Fruit fly (Drosophila melanogaster) whole organism, prepupa: Measurements from ENCODE around the gene CG12507.

Experiments used
- CG3919 ChIP-seq: fragments of 200-800 bp; sonication (Bioruptor generic); optimal IDR thresholded peaks from 3 replicates; lab custom pipeline; 2016; ENCODE audit warnings: missing biosample characterization, missing genetic modification characterization
- CG6854 ChIP-seq: fragments of 200-800 bp; sonication (Bioruptor generic); optimal IDR thresholded peaks from 2 replicates; lab custom pipeline; 2017; ENCODE audit warnings: missing biosample characterization, mild to moderate bottlenecking, missing genetic modification characterization
- Hr38 ChIP-seq: sonication (Bioruptor generic); optimal IDR thresholded peaks from 2 replicates; lab custom pipeline; 2016; ENCODE audit warnings: missing biosample characterization, missing genetic modification characterization
- dsx ChIP-seq: fragments of 200-800 bp; optimal IDR thresholded peaks from 3 replicates; lab custom pipeline; 2019; ENCODE audit warnings: missing biosample characterization, mild to moderate bottlenecking, missing genetic modification characterization, moderate library complexity; ENCODE audit not compliant: poor library complexity, severe bottlenecking
- fkh ChIP-seq: fragments of 200-800 bp; sonication (Bioruptor generic); optimal IDR thresholded peaks from 3 replicates; lab custom pipeline; 2017; ENCODE audit warnings: missing biosample characterization, mild to moderate bottlenecking, missing genetic modification characterization, moderate library complexity

dm6 chrX:16243989-16244388 is 22.3 kb downstream of the CG12507 start:
- TF ChIP-seq Hr38 (GFP tag; lab: Kevin White, UChicago) = no peak
- no peak for TF ChIP-seq CG6854
- TF ChIP-seq dsx (GFP tag; lab: Kevin White, UChicago) = no peak
- TF ChIP-seq fkh (GFP tag; lab: Kevin White, UChicago) = no peak
- TF ChIP-seq CG3919 (GFP tag; lab: Kevin White, UChicago) = no peak
